Worm (Caenorhabditis elegans) whole organism, L1 larva: ENCODE measurements around the gene K07E3.4.

Source experiments
- ama-1 ChIP-seq: fragments of 150-350 bp; optimal IDR thresholded peaks from 2 replicates; lab custom pipeline; 2014
- ceh-8 ChIP-seq: fragments of 200-800 bp; sonication (Bioruptor generic); optimal IDR thresholded peaks from 2 replicates; lab custom pipeline; 2018; ENCODE audit warnings: mild to moderate bottlenecking, missing genetic modification characterization, moderate library complexity, missing compliant biosample characterization
- ces-1 ChIP-seq: fragments of 150-350 bp; optimal IDR thresholded peaks from 2 replicates; lab custom pipeline; 2014; ENCODE audit warnings: missing biosample characterization, missing genetic modification reagents, missing genetic modification characterization
- fkh-10 ChIP-seq: sonication (generic microtip); optimal IDR thresholded peaks from 2 replicates; lab custom pipeline; 2017; ENCODE audit warnings: missing biosample characterization, missing genetic modification reagents, missing genetic modification characterization
- fos-1 ChIP-seq: fragments of 150-350 bp; optimal IDR thresholded peaks from 2 replicates; lab custom pipeline; 2014; ENCODE audit warnings: missing biosample characterization, missing genetic modification characterization
- lin-39 ChIP-seq: fragments of 150-350 bp; optimal IDR thresholded peaks from 2 replicates; lab custom pipeline; 2014; ENCODE audit warnings: missing biosample characterization, missing genetic modification reagents, missing genetic modification characterization
- mef-2 ChIP-seq: fragments of 150-350 bp; optimal IDR thresholded peaks from 2 replicates; lab custom pipeline; 2014; ENCODE audit warnings: missing biosample characterization, missing genetic modification characterization
- nhr-47 ChIP-seq: sonication (generic microtip); optimal IDR thresholded peaks from 2 replicates; lab custom pipeline; 2016; ENCODE audit warnings: mild to moderate bottlenecking, missing genetic modification characterization, moderate library complexity, missing compliant biosample characterization
- ztf-4 ChIP-seq: fragments of 150-350 bp; optimal IDR thresholded peaks from 2 replicates; lab custom pipeline; 2014; ENCODE audit warnings: missing biosample characterization, missing genetic modification characterization

DNA sequence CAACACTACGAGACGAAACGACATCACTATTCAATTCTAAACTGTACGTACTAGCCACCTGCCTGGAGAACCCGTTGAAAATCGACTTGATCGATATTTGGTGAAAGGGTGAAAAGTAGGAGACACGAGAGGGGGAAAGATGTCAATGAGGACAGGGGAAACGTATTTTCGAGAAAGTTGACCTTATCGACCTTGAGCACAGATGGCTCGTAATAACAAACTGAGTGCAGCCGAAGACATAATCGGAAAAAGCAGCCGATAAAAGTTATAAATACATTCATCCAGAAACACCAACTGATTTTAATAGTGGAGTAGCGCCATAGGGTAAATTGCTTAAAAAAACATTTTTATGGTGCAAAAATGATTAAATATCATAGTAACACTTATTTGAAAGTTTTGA is 23.8 kb downstream of the K07E3.4 start:
- TF ChIP-seq nhr-47: no peak
- no peak for TF ChIP-seq ama-1
- TF ChIP-seq ces-1 (GFP tag; lab: Kevin White, UChicago): no peak
- no peak for TF ChIP-seq ceh-8 (GFP tag; lab: Kevin White, UChicago)
- TF ChIP-seq fos-1 (tag; lab: Kevin White, UChicago): no peak
- no peak for TF ChIP-seq fkh-10
- TF ChIP-seq lin-39 (tag; lab: Kevin White, UChicago): no peak
- TF ChIP-seq ztf-4 (tag; lab: Kevin White, UChicago): no peak
- TF ChIP-seq mef-2 (tag; lab: Kevin White, UChicago): no peak
